Fruit fly (Drosophila melanogaster): ENCODE results near the gene Kul.

The Kul gene

dm6 chr3R:29745056-29745455 lies 19.4 kb downstream of the Kul start, which contains the start of the genes Wdr24 and IntS11 (continued):
- TF ChIP-seq ewg (GFP tag; optimal IDR thresholded peaks at IDR 0.05) (peak; percentile 60), salm (tag; optimal IDR thresholded peaks at IDR 0.05) (peak; percentile 28), CG32532 (GFP tag; IDR thresholded peaks at IDR 0.05) (peak; percentile 96), CG9876 (GFP tag; optimal IDR thresholded peaks at IDR 0.05) (no peak), trh (GFP tag; optimal IDR thresholded peaks at IDR 0.05) (peak; percentile 18), CG14667 (GFP tag; IDR thresholded peaks at IDR 0.05) (peak; percentile 94), fd64A (GFP tag; optimal IDR thresholded peaks at IDR 0.05) (no peak), jumu (GFP tag; optimal IDR thresholded peaks at IDR 0.05) (peak; percentile 56), H15 (GFP tag; IDR thresholded peaks at IDR 0.05) (peak; percentile 88), dimm (GFP tag; IDR thresholded peaks at IDR 0.05) (peak; percentile 79), D19B (GFP tag; optimal IDR thresholded peaks at IDR 0.05) (no peak), pho (GFP tag; optimal IDR thresholded peaks at IDR 0.05) (peak; percentile 82), Chrac-16 (GFP tag; optimal IDR thresholded peaks at IDR 0.05) (peak; percentile 80), CG10565 (GFP tag; optimal IDR thresholded peaks at IDR 0.05) (no peak), Meics (GFP tag; optimal IDR thresholded peaks at IDR 0.05) (peak; percentile 82), CG9215 (GFP tag; IDR thresholded peaks at IDR 0.05) (peak; percentile 93), ken (GFP tag; IDR thresholded peaks at IDR 0.05) (peak; percentile 90), Hmx (GFP tag; optimal IDR thresholded peaks at IDR 0.05) (no peak), CG16815 (GFP tag; optimal IDR thresholded peaks at IDR 0.05) (peak; percentile 88), CG4820 (GFP tag; optimal IDR thresholded peaks at IDR 0.05) (peak; percentile 57), BtbVII (GFP tag; optimal IDR thresholded peaks at IDR 0.05) (peak; percentile 27), pita (GFP tag; optimal IDR thresholded peaks at IDR 0.05) (no peak), Xrp1 (GFP tag; IDR thresholded peaks at IDR 0.05) (peak; percentile 79), Ets65A (GFP tag) (peak; percentile 98), CG6175 (GFP tag; IDR thresholded peaks at IDR 0.05) (peak; percentile 88), CG3065 (GFP tag; optimal IDR thresholded peaks at IDR 0.05) (no peak), Hmr (GFP tag; optimal IDR thresholded peaks at IDR 0.05) (peak; percentile 82), tup (GFP tag; optimal IDR thresholded peaks at IDR 0.05) (peak; percentile 37), Opbp (GFP tag; IDR thresholded peaks at IDR 0.05; ENCODE audit: partially characterized antibody) (peak; percentile 35; the same call in 1 of the 3 replicates), sc (optimal IDR thresholded peaks at IDR 0.05) (no peak), sc (GFP tag; optimal IDR thresholded peaks at IDR 0.05) (no peak), CG30431 (GFP tag; optimal IDR thresholded peaks at IDR 0.05) (peak; percentile 49), CG2202 (tag; optimal IDR thresholded peaks at IDR 0.05) (peak; percentile 11), CG10431 (GFP tag; optimal IDR thresholded peaks at IDR 0.05) (no peak), nmo (GFP tag; optimal IDR thresholded peaks at IDR 0.05) (peak; percentile 88), ttk (GFP tag; IDR thresholded peaks at IDR 0.05) (peak; percentile 94), inv (GFP tag; IDR thresholded peaks at IDR 0.05; ENCODE audit: partially characterized antibody) (no peak), Rx (GFP tag; IDR thresholded peaks at IDR 0.05) (peak; percentile 87), ab (GFP tag; optimal IDR thresholded peaks at IDR 0.05) (peak; percentile 28), CG6765 (GFP tag; optimal IDR thresholded peaks at IDR 0.05) (no peak), CG7271 (tag; optimal IDR thresholded peaks at IDR 0.05) (no peak), zen2 (GFP tag; IDR thresholded peaks at IDR 0.05; ENCODE audit: partially characterized antibody) (no peak), sim (GFP tag; IDR thresholded peaks at IDR 0.05) (0 out of 2 replicates have a peak, but pooled peaks have one; percentile 49), CG13424 (tag; optimal IDR thresholded peaks at IDR 0.05) (peak; percentile 86), fd102C (GFP tag; optimal IDR thresholded peaks at IDR 0.05) (no peak), Hr3 (GFP tag; optimal IDR thresholded peaks at IDR 0.05) (peak; percentile 80), CG12155 (GFP tag; optimal IDR thresholded peaks at IDR 0.05) (peak; percentile 89), Mad (GFP tag; optimal IDR thresholded peaks at IDR 0.05) (peak; percentile 64), z (GFP tag; IDR thresholded peaks at IDR 0.05) (no peak), croc (GFP tag; conservative IDR thresholded peaks at IDR 0.05) (peak; percentile 75), ham (GFP tag; IDR thresholded peaks at IDR 0.05) (peak; percentile 77; the same call in 1 of the 2 replicates), sima (GFP tag; optimal IDR thresholded peaks at IDR 0.05) (no peak)

All from whole organism, embryonic.